Fruit fly (Drosophila melanogaster) whole organism, embryonic: ENCODE results near the gene Hf.

Experiments used
- Ada2b ChIP-seq: fragments of 200-800 bp; sonication (Bioruptor generic); IDR thresholded peaks from 2 replicates; pipeline ENCODE4 v1.3.6; 2022; ENCODE audit warnings: missing biosample characterization, missing genetic modification characterization
- Blimp-1 ChIP-seq: fragments of 200-800 bp; sonication (Bioruptor generic); optimal IDR thresholded peaks from 3 replicates; lab custom pipeline; 2018; ENCODE audit warnings: missing biosample characterization, missing genetic modification characterization, mild to moderate bottlenecking, moderate library complexity, missing genetic modification reagents
- CG12942 ChIP-seq: fragments of 200-800 bp; sonication (Bioruptor generic); optimal IDR thresholded peaks from 3 replicates; lab custom pipeline; 2016; ENCODE audit warnings: missing biosample characterization, missing genetic modification characterization
- CG13894 ChIP-seq: fragments of 200-800 bp; sonication (Bioruptor generic); optimal IDR thresholded peaks from 3 replicates; lab custom pipeline; 2018; ENCODE audit warnings: missing biosample characterization, mild to moderate bottlenecking, missing genetic modification characterization, moderate library complexity
- CG14050 ChIP-seq: fragments of 200-800 bp; sonication (Bioruptor generic); IDR thresholded peaks from 3 replicates; pipeline ENCODE4 v1.3.6; 2022; ENCODE audit warnings: missing biosample characterization, missing genetic modification characterization
- CG15479 ChIP-seq: fragments of 200-800 bp; sonication (Bioruptor generic); optimal IDR thresholded peaks from 3 replicates; lab custom pipeline; 2019; ENCODE audit warnings: missing biosample characterization, mild to moderate bottlenecking, missing genetic modification characterization, moderate library complexity
- CG15514 ChIP-seq: fragments of 200-800 bp; sonication (Bioruptor generic); optimal IDR thresholded peaks from 3 replicates; lab custom pipeline; 2017; ENCODE audit warnings: missing biosample characterization, missing genetic modification characterization, mild to moderate bottlenecking, moderate library complexity, missing genetic modification reagents
- CG3163 ChIP-seq: fragments of 200-800 bp; sonication (Bioruptor generic); optimal IDR thresholded peaks from 3 replicates; lab custom pipeline; 2016; ENCODE audit warnings: missing biosample characterization, missing genetic modification characterization
- CG32772 ChIP-seq: fragments of 200-800 bp; sonication (Bioruptor generic); IDR thresholded peaks from 2 replicates; pipeline ENCODE4 v1.3.6; 2022; ENCODE audit warnings: missing biosample characterization, missing genetic modification characterization
- CG5180 ChIP-seq: fragments of 200-800 bp; sonication (Bioruptor generic); optimal IDR thresholded peaks from 3 replicates; lab custom pipeline; 2017; ENCODE audit warnings: missing biosample characterization, missing genetic modification characterization, mild to moderate bottlenecking, moderate library complexity, missing genetic modification reagents
- CG6654 ChIP-seq: fragments of 200-800 bp; sonication (Bioruptor generic); optimal IDR thresholded peaks from 2 replicates; lab custom pipeline; 2017; ENCODE audit warnings: missing biosample characterization, mild to moderate bottlenecking, missing genetic modification characterization
- CG8359 ChIP-seq: fragments of 200-800 bp; sonication (Bioruptor generic); optimal IDR thresholded peaks from 2 replicates; lab custom pipeline; 2017; ENCODE audit warnings: missing biosample characterization, mild to moderate bottlenecking, missing genetic modification characterization, borderline replicate concordance
- CG9215 ChIP-seq: fragments of 200-800 bp; sonication (Bioruptor generic); IDR thresholded peaks from 2 replicates; pipeline ENCODE4 v1.3.6; 2022; ENCODE audit warnings: missing biosample characterization, missing genetic modification characterization
- Doc3 ChIP-seq: fragments of 200-800 bp; sonication (Bioruptor generic); IDR thresholded peaks from 3 replicates; pipeline ENCODE4 v1.3.6; 2022; ENCODE audit warnings: missing biosample characterization, missing genetic modification characterization; ENCODE audit not compliant: partially characterized antibody
- Hand ChIP-seq: fragments of 200-800 bp; sonication (Bioruptor generic); optimal IDR thresholded peaks from 2 replicates; lab custom pipeline; 2017; ENCODE audit warnings: mild to moderate bottlenecking, missing biosample characterization, missing genetic modification reagents, missing genetic modification characterization
- Jarid2 ChIP-seq: fragments of 200-800 bp; sonication (Bioruptor generic); optimal IDR thresholded peaks from 3 replicates; lab custom pipeline; 2017; ENCODE audit warnings: mild to moderate bottlenecking, missing biosample characterization, missing genetic modification reagents, missing genetic modification characterization
- Lim3 ChIP-seq: fragments of 200-800 bp; sonication (Bioruptor generic); IDR thresholded peaks from 2 replicates; pipeline ENCODE4 v1.3.6; 2022; ENCODE audit warnings: missing biosample characterization, missing genetic modification characterization
- MTF-1 ChIP-seq: fragments of 200-800 bp; sonication (Bioruptor generic); optimal IDR thresholded peaks from 2 replicates; lab custom pipeline; 2018; ENCODE audit warnings: missing biosample characterization, mild to moderate bottlenecking, missing genetic modification characterization, borderline replicate concordance
- Oli ChIP-seq: fragments of 200-800 bp; sonication (Bioruptor generic); optimal IDR thresholded peaks from 2 replicates; lab custom pipeline; 2018; ENCODE audit warnings: missing biosample characterization, mild to moderate bottlenecking, missing genetic modification characterization, moderate library complexity
- Rfx ChIP-seq: fragments of 200-800 bp; sonication (Bioruptor generic); IDR thresholded peaks from 2 replicates; pipeline ENCODE4 v1.3.6; 2022; ENCODE audit warnings: missing biosample characterization, missing genetic modification characterization
- Scr ChIP-seq: fragments of 200-800 bp; sonication (Bioruptor generic); IDR thresholded peaks from 2 replicates; pipeline ENCODE4 v1.3.6; 2022; ENCODE audit warnings: missing biosample characterization, missing genetic modification characterization; ENCODE audit not compliant: partially characterized antibody
- Trl ChIP-seq, 3 experiments: fragments of >200 bp in 2 of 3; fragments of 200-800 bp in 1 of 3; sonication (Bioruptor generic) in 1 of 3; optimal IDR thresholded peaks; 2 replicates in 1 of 3; 3 replicates in 2 of 3; lab custom pipeline; 2016 to 2017; ENCODE audit warnings: missing biosample characterization in 1 of 3, missing genetic modification characterization in 1 of 3
- abd-A ChIP-seq: fragments of 200-800 bp; sonication (Bioruptor generic); optimal IDR thresholded peaks from 3 replicates; lab custom pipeline; 2019; ENCODE audit warnings: missing biosample characterization, mild to moderate bottlenecking, missing genetic modification characterization, moderate library complexity
- ac ChIP-seq: fragments of 200-800 bp; sonication (Bioruptor generic); optimal IDR thresholded peaks from 3 replicates; lab custom pipeline; 2017; ENCODE audit warnings: missing biosample characterization, mild to moderate bottlenecking, missing genetic modification characterization
- chinmo ChIP-seq: fragments of 200-800 bp; sonication (Bioruptor generic); IDR thresholded peaks from 4 replicates; pipeline ENCODE4 v1.3.6; 2022; ENCODE audit warnings: missing biosample characterization, missing genetic modification characterization; ENCODE audit not compliant: partially characterized antibody
- dan ChIP-seq: fragments of 200-800 bp; sonication (Bioruptor generic); IDR thresholded peaks from 2 replicates; pipeline ENCODE4 v1.3.6; 2022; ENCODE audit warnings: missing biosample characterization, missing genetic modification characterization
- fru ChIP-seq: fragments of >200 bp; optimal IDR thresholded peaks from 2 replicates; lab custom pipeline; 2017
- hkb ChIP-seq, 2 experiments: fragments of 200-800 bp in 1 of 2; fragments of >200 bp in 1 of 2; sonication (Bioruptor generic) in 1 of 2; IDR thresholded peaks in 1 of 2; optimal IDR thresholded peaks in 1 of 2; 2 replicates each; pipeline versions ENCODE4 v1.3.6 to Lab custom; 2017 to 2022; ENCODE audit warnings: missing biosample characterization in 1 of 2, missing genetic modification characterization in 1 of 2
- lmd ChIP-seq: fragments of 200-800 bp; sonication (Bioruptor generic); IDR thresholded peaks from 2 replicates; pipeline ENCODE4 v1.3.6; 2022; ENCODE audit warnings: missing biosample characterization, missing genetic modification characterization
- mirr ChIP-seq: fragments of 200-800 bp; sonication (Bioruptor generic); optimal IDR thresholded peaks from 3 replicates; lab custom pipeline; 2018; ENCODE audit warnings: missing biosample characterization, mild to moderate bottlenecking, missing genetic modification characterization
- pnt ChIP-seq: fragments of 200-800 bp; sonication (Bioruptor generic); optimal IDR thresholded peaks from 3 replicates; lab custom pipeline; 2016; ENCODE audit warnings: missing biosample characterization, missing genetic modification characterization
- sd ChIP-seq: fragments of 200-800 bp; sonication (Bioruptor generic); optimal IDR thresholded peaks from 3 replicates; lab custom pipeline; 2018; ENCODE audit warnings: missing biosample characterization, mild to moderate bottlenecking, missing genetic modification characterization, moderate library complexity
- sens ChIP-seq: fragments of 200-800 bp; sonication (Bioruptor generic); peaks from one replicate; lab custom pipeline; 2016; ENCODE audit warnings: missing biosample characterization, missing genetic modification characterization
- tll ChIP-seq, 2 experiments: fragments of 200-800 bp in 1 of 2; fragments of >200 bp in 1 of 2; sonication (Bioruptor generic) in 1 of 2; optimal IDR thresholded peaks; 2 replicates each; lab custom pipeline; 2017 to 2019; ENCODE audit warnings: missing biosample characterization in 2 of 2, missing genetic modification characterization in 2 of 2, mild to moderate bottlenecking in 1 of 2, moderate library complexity in 1 of 2
- tna ChIP-seq: fragments of 200-800 bp; sonication (Bioruptor generic); IDR thresholded peaks from 2 replicates; pipeline ENCODE4 v1.3.6; 2022; ENCODE audit warnings: missing biosample characterization, missing genetic modification characterization; ENCODE audit not compliant: partially characterized antibody

Gene Hf

DNA sequence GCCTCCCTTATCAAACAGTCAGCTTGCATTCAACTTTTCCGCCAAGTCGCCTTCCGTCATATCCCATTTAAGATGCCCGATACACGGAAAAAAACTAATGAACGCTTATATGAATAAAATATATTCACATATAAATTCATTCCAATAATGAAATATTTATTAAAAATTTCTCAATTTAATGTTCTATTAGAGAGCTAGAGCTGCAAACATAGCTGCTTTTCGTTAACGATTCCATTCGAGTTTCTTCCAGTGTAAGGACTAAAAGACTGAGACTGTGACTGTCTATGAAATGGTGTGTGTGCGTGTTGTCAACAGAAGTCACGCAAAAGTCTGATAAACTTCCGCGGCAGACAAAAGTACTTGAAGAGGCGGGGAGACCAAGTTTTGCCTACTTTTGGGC lies 37.4 kb downstream of the Hf start (continued):
- no peak for TF ChIP-seq pnt (GFP tag; lab: Kevin White, UChicago)
- peak; percentile 4 for TF ChIP-seq CG12942
- no peak for TF ChIP-seq fru (lab: Kevin White, UChicago)
- no peak for TF ChIP-seq CG15479 (GFP tag; lab: Kevin White, UChicago)
- peak; percentile 23 for TF ChIP-seq Oli (tag; lab: Kevin White, UChicago)
- no peak for TF ChIP-seq CG6654 (GFP tag; lab: Kevin White, UChicago)

dm6 chr2L:19923786-19924185 lies 43.7 kb downstream of the Hf start:
- 0 out of 2 replicates have a peak, but pooled peaks have one; percentile 6 for TF ChIP-seq dan
- no peak for TF ChIP-seq tna (GFP tag; lab: Robert Waterston, UW)
- TF ChIP-seq lmd (GFP tag; lab: Robert Waterston, UW): 0 out of 2 replicates have a peak, but pooled peaks have one; percentile 14
- no peak for TF ChIP-seq CG15514 (GFP tag; lab: Kevin White, UChicago)
- TF ChIP-seq mirr: peak; percentile 12
- TF ChIP-seq chinmo (GFP tag; lab: Robert Waterston, UW): no peak
- TF ChIP-seq Lim3: no peak
- TF ChIP-seq abd-A (tag; lab: Kevin White, UChicago): peak; percentile 95
- no peak for TF ChIP-seq CG9215 (GFP tag; lab: Robert Waterston, UW)
- TF ChIP-seq CG32772 (GFP tag; lab: Robert Waterston, UW): no peak
- TF ChIP-seq sens: peak; percentile 29
- TF ChIP-seq hkb (optimal IDR thresholded peaks at IDR 0.05; lab: Kevin White, UChicago): no peak
- TF ChIP-seq hkb (GFP tag; IDR thresholded peaks at IDR 0.05; lab: Robert Waterston, UW): no peak
- no peak for TF ChIP-seq Scr (GFP tag; lab: Robert Waterston, UW)
- no peak for TF ChIP-seq Rfx
- TF ChIP-seq CG14050 (GFP tag; lab: Robert Waterston, UW): no peak
- TF ChIP-seq CG13894: peak; percentile 58
- no peak for TF ChIP-seq CG8359 (GFP tag; lab: Kevin White, UChicago)

- TF ChIP-seq Jarid2 (GFP tag; lab: Kevin White, UChicago) (peak; percentile 13), Hand (no peak), CG3163 (peak; percentile 90), Ada2b (GFP tag; lab: Robert Waterston, UW) (no peak), Doc3 (GFP tag; lab: Robert Waterston, UW) (no peak), chinmo (GFP tag; lab: Robert Waterston, UW) (0 out of 4 replicates have a peak, but pooled peaks have one; percentile 12), Trl (optimal IDR thresholded peaks at IDR 0.05; lab: Kevin White, UChicago) (peak; percentile 10 to 59), Trl (GFP tag; optimal IDR thresholded peaks at IDR 0.05; lab: Kevin White, UChicago) (no peak), tll (GFP tag; optimal IDR thresholded peaks at IDR 0.05; lab: Kevin White, UChicago) (no peak), MTF-1 (GFP tag; lab: Kevin White, UChicago) (peak; percentile 60), Blimp-1 (GFP tag; lab: Kevin White, UChicago) (peak; percentile 53), ac (GFP tag; lab: Kevin White, UChicago) (no peak), sd (no peak), CG5180 (GFP tag; lab: Kevin White, UChicago) (peak; percentile 89)
These were observed 49.6 kb downstream of the Hf start for dm6 chr2L:19917860-19918259.
